Fruit fly (Drosophila melanogaster): Measurements from ENCODE around the gene CG13895.
A peak's percentile ranks its signal among the peaks of the same experiment; 100 is the strongest.

CG13895 gene

dm6 chr3L:692699-693098 is 15.3 kb downstream of the CG13895 start, which contains the start of gene Vti1a (continued):
- TF ChIP-seq CG11695 (GFP tag; IDR thresholded peaks at IDR 0.05), result no peak
- no peak for TF ChIP-seq dmrt99B (tag; optimal IDR thresholded peaks at IDR 0.05)
- no peak for TF ChIP-seq CG34376 (GFP tag; optimal IDR thresholded peaks at IDR 0.05)
- TF ChIP-seq CG8388 (GFP tag; optimal IDR thresholded peaks at IDR 0.05), result no peak
- TF ChIP-seq chif (GFP tag; optimal IDR thresholded peaks at IDR 0.05), result no peak
- peak; percentile 79 for TF ChIP-seq CG9797 (GFP tag; optimal IDR thresholded peaks at IDR 0.05)
- TF ChIP-seq Hmr (GFP tag; optimal IDR thresholded peaks at IDR 0.05), result peak; percentile 27
- TF ChIP-seq tna (GFP tag; IDR thresholded peaks at IDR 0.05; ENCODE audit: partially characterized antibody), result no peak
- TF ChIP-seq ash1 (GFP tag; optimal IDR thresholded peaks at IDR 0.05), result no peak
- no peak for TF ChIP-seq CG15696 (tag; optimal IDR thresholded peaks at IDR 0.05)
- TF ChIP-seq CG8359 (GFP tag; optimal IDR thresholded peaks at IDR 0.05; ENCODE audit: borderline replicate concordance), result no peak
- TF ChIP-seq CG9609 (GFP tag; optimal IDR thresholded peaks at IDR 0.05), result no peak
- no peak for TF ChIP-seq CG1024 (GFP tag; IDR thresholded peaks at IDR 0.05)
- TF ChIP-seq wek (GFP tag; optimal IDR thresholded peaks at IDR 0.05), result no peak
- no peak for TF ChIP-seq CG15011 (GFP tag; optimal IDR thresholded peaks at IDR 0.05)
- no peak for TF ChIP-seq fd64A (GFP tag; optimal IDR thresholded peaks at IDR 0.05)
- no peak for TF ChIP-seq prd (optimal IDR thresholded peaks at IDR 0.05)
- TF ChIP-seq prd (GFP tag; IDR thresholded peaks at IDR 0.05), result no peak
- TF ChIP-seq Dip2 (GFP tag; IDR thresholded peaks at IDR 0.05), result no peak
- TF ChIP-seq Xbp1 (GFP tag; optimal IDR thresholded peaks at IDR 0.05), result no peak
- TF ChIP-seq CG15269 (tag; optimal IDR thresholded peaks at IDR 0.05), result no peak
- no peak for TF ChIP-seq slou (GFP tag; optimal IDR thresholded peaks at IDR 0.05)
- no peak for TF ChIP-seq CkIIα-i1 (GFP tag; IDR thresholded peaks at IDR 0.05)
- no peak for TF ChIP-seq eyg (GFP tag; optimal IDR thresholded peaks at IDR 0.05)
- no peak for TF ChIP-seq peb (GFP tag; IDR thresholded peaks at IDR 0.05)
- TF ChIP-seq Vsx1 (GFP tag; optimal IDR thresholded peaks at IDR 0.05), result no peak
- TF ChIP-seq ranshi (GFP tag; IDR thresholded peaks at IDR 0.05), result no peak
- TF ChIP-seq Hey (tag; optimal IDR thresholded peaks at IDR 0.05), result no peak
- TF ChIP-seq dati (GFP tag; IDR thresholded peaks at IDR 0.05), result no peak
- no peak for TF ChIP-seq NfI (GFP tag; optimal IDR thresholded peaks at IDR 0.05)
- no peak; the same call in 2 of the 3 replicates for TF ChIP-seq zen2 (GFP tag; IDR thresholded peaks at IDR 0.05; ENCODE audit: partially characterized antibody)
- TF ChIP-seq wdn (GFP tag; IDR thresholded peaks at IDR 0.05), result no peak
- TF ChIP-seq CG33213 (GFP tag; optimal IDR thresholded peaks at IDR 0.05), result peak; percentile 46
- TF ChIP-seq Hr78 (GFP tag; optimal IDR thresholded peaks at IDR 0.05), result no peak
- TF ChIP-seq CG6791 (GFP tag; IDR thresholded peaks at IDR 0.05; ENCODE audit: partially characterized antibody), result peak; percentile 55; the same call in 2 of the 3 replicates
- no peak for TF ChIP-seq CG14965 (GFP tag; optimal IDR thresholded peaks at IDR 0.05; ENCODE audit: borderline replicate concordance)
- no peak for TF ChIP-seq CG4404 (GFP tag; IDR thresholded peaks at IDR 0.05)
- no peak for TF ChIP-seq lab (GFP tag; optimal IDR thresholded peaks at IDR 0.05)
- TF ChIP-seq bbx (GFP tag; IDR thresholded peaks at IDR 0.05; ENCODE audit: partially characterized antibody), result peak; percentile 65; the same call in 1 of the 2 replicates
- peak; percentile 46; the same call in 1 of the 2 replicates for TF ChIP-seq E2f2 (GFP tag; IDR thresholded peaks at IDR 0.05)
- no peak for TF ChIP-seq shn (GFP tag; optimal IDR thresholded peaks at IDR 0.05)
- TF ChIP-seq ab (GFP tag; optimal IDR thresholded peaks at IDR 0.05), result no peak
- no peak for TF ChIP-seq fru (optimal IDR thresholded peaks at IDR 0.05)
- TF ChIP-seq sc (optimal IDR thresholded peaks at IDR 0.05), result no peak
- no peak for TF ChIP-seq sc (GFP tag; optimal IDR thresholded peaks at IDR 0.05)
- no peak for TF ChIP-seq sim (GFP tag; IDR thresholded peaks at IDR 0.05)
- no peak for TF ChIP-seq CG18011 (GFP tag; optimal IDR thresholded peaks at IDR 0.05)
- TF ChIP-seq CG15601 (tag; optimal IDR thresholded peaks at IDR 0.05), result peak; percentile 44
- TF ChIP-seq inv (GFP tag; IDR thresholded peaks at IDR 0.05; ENCODE audit: partially characterized antibody), result no peak
- no peak for TF ChIP-seq bsh (GFP tag; optimal IDR thresholded peaks at IDR 0.05)
- TF ChIP-seq pfk (GFP tag; optimal IDR thresholded peaks at IDR 0.05), result no peak

All from whole organism, embryonic.